Worm (Caenorhabditis elegans) whole organism, L4 larva: ENCODE results near the gene pad-2.

Experiments
- ama-1 ChIP-seq: fragments of 150-350 bp; optimal IDR thresholded peaks from 2 replicates; lab custom pipeline; 2014; ENCODE audit warnings: inconsistent platforms, mixed read lengths
- lin-39 ChIP-seq: fragments of 150-350 bp; optimal IDR thresholded peaks from 2 replicates; lab custom pipeline; 2014; ENCODE audit warnings: missing biosample characterization, missing genetic modification reagents, missing genetic modification characterization
- mdt-29 ChIP-seq: fragments of 200-800 bp; sonication (Bioruptor generic); IDR thresholded peaks from 2 replicates; pipeline ENCODE4 v1.3.6; 2022; ENCODE audit warnings: missing genetic modification reagents, missing genetic modification characterization, missing compliant biosample characterization
- zag-1 ChIP-seq: fragments of 150-350 bp; optimal IDR thresholded peaks from 2 replicates; lab custom pipeline; 2014; ENCODE audit warnings: missing biosample characterization, missing genetic modification characterization

DNA sequence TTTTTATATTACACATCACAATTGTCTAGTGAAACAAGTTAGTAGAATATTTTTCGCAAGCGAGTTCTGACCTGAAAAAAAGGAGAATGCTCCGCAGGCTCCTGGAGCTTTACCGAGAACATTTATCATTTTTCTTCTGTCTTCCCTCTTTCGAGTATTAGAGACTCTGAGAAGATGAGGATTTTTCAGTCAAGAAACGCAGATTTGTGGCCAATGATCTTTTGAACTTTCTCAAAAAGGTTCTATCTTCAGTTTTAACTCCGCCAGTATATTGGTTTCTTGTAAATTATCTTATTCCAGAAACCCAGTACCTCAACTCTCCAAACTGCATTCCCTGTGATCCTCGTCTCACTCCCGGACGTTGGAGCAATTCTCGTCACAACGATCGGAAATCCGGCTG lies 6.7 kb downstream of the pad-2 start, which contains the start of gene K10G9.2:
- TF ChIP-seq zag-1 (tag; lab: Kevin White, UChicago) (no peak), ama-1 (lab: Kevin White, UChicago) (no peak), lin-39 (tag; lab: Kevin White, UChicago) (no peak), mdt-29 (GFP tag; lab: Robert Waterston, UW) (no peak)
